Worm (Caenorhabditis elegans) whole organism, mixed stage, embryonic: ENCODE results near the gene bath-15.

ENCODE experiments used
- blmp-1 ChIP-seq: fragments of 150-350 bp; optimal IDR thresholded peaks from 2 replicates; lab custom pipeline; 2014; ENCODE audit warnings: missing biosample characterization, missing genetic modification characterization
- drap-1 ChIP-seq: fragments of 200-800 bp; sonication (Bioruptor generic); optimal IDR thresholded peaks from 3 replicates; lab custom pipeline; 2018; ENCODE audit warnings: mild to moderate bottlenecking, missing genetic modification characterization, missing compliant biosample characterization
- elt-1 ChIP-seq: sonication (generic microtip); optimal IDR thresholded peaks from 2 replicates; lab custom pipeline; 2017; ENCODE audit warnings: missing genetic modification characterization, mild to moderate bottlenecking, missing compliant biosample characterization, antibody characterized with exemption, moderate library complexity, borderline replicate concordance; ENCODE audit not compliant: insufficient read depth
- nhr-237 ChIP-seq: fragments of 150-350 bp; optimal IDR thresholded peaks from 2 replicates; lab custom pipeline; 2014; ENCODE audit warnings: missing biosample characterization, missing genetic modification characterization
- snpc-4 ChIP-seq: fragments of 150-350 bp; optimal IDR thresholded peaks from 2 replicates; lab custom pipeline; 2014; ENCODE audit warnings: missing biosample characterization, missing genetic modification characterization
- unc-62 ChIP-seq: fragments of 150-350 bp; optimal IDR thresholded peaks from 2 replicates; lab custom pipeline; 2014; ENCODE audit warnings: missing biosample characterization, missing genetic modification reagents, missing genetic modification characterization

ce11 chrIII:7816463-7816862, 40.6 kb upstream of the bath-15 start:
- no peak for TF ChIP-seq nhr-237 (tag; lab: Kevin White, UChicago)
- TF ChIP-seq elt-1 (tag; lab: Kevin White, UChicago) = no peak
- TF ChIP-seq unc-62 = no peak
- TF ChIP-seq drap-1 (GFP tag; lab: Kevin White, UChicago) = no peak
- no peak for TF ChIP-seq blmp-1
- no peak for TF ChIP-seq snpc-4
